Worm (Caenorhabditis elegans) whole organism, L1 larva: Measurements from ENCODE around the gene acr-8.

ENCODE experiments used
- C04F5.9 ChIP-seq: sonication (generic microtip); optimal IDR thresholded peaks from 2 replicates; lab custom pipeline; 2016; ENCODE audit warnings: missing genetic modification characterization, missing compliant biosample characterization
- blmp-1 ChIP-seq: fragments of 150-350 bp; optimal IDR thresholded peaks from 2 replicates; lab custom pipeline; 2014; ENCODE audit warnings: missing biosample characterization, missing genetic modification characterization
- ceh-82 ChIP-seq, 3 experiments: fragments of 150-350 bp in 1 of 3; sonication (generic microtip) in 2 of 3; optimal IDR thresholded peaks; 2 replicates each; lab custom pipeline; 2014 to 2017; ENCODE audit warnings: missing biosample characterization in 3 of 3, missing genetic modification characterization in 3 of 3
- efl-1 ChIP-seq, 4 experiments: fragments of 150-350 bp; optimal IDR thresholded peaks in 3 of 4; peaks in 1 of 4; 1 replicate in 1 of 4; 2 replicates in 3 of 4; lab custom pipeline; 2014; ENCODE audit warnings: missing biosample characterization in 2 of 4, missing genetic modification characterization in 2 of 4, missing genetic modification reagents in 2 of 4
- efl-3 ChIP-seq: fragments of 200-800 bp; sonication (Bioruptor generic); optimal IDR thresholded peaks from 2 replicates; lab custom pipeline; 2018; ENCODE audit warnings: mild to moderate bottlenecking, missing genetic modification characterization, missing compliant biosample characterization
- egl-27 ChIP-seq, 2 experiments: fragments of 150-350 bp in 1 of 2; sonication (generic microtip); optimal IDR thresholded peaks; 3 replicates each; lab custom pipeline; 2017 to 2018; ENCODE audit warnings: missing biosample characterization in 2 of 2, missing genetic modification characterization in 2 of 2, missing genetic modification reagents in 2 of 2
- elt-2 ChIP-seq: sonication (generic microtip); optimal IDR thresholded peaks from 2 replicates; lab custom pipeline; 2016; ENCODE audit warnings: missing genetic modification characterization, mild to moderate bottlenecking, inconsistent platforms, missing compliant biosample characterization, missing genetic modification reagents
- elt-3 ChIP-seq, 6 experiments: fragments of 150-350 bp in 1 of 6; sonication (generic microtip); optimal IDR thresholded peaks; 2 replicates each; lab custom pipeline; 2017 to 2018; ENCODE audit warnings: missing biosample characterization in 6 of 6, missing genetic modification characterization in 6 of 6, inconsistent platforms in 1 of 6
- ets-5 ChIP-seq: fragments of 200-800 bp; sonication (Bioruptor generic); IDR thresholded peaks from 2 replicates; pipeline ENCODE4 v1.3.6; 2022; ENCODE audit warnings: missing genetic modification characterization, missing compliant biosample characterization
- fkh-10 ChIP-seq: sonication (generic microtip); optimal IDR thresholded peaks from 2 replicates; lab custom pipeline; 2017; ENCODE audit warnings: missing biosample characterization, missing genetic modification reagents, missing genetic modification characterization
- fos-1 ChIP-seq: fragments of 150-350 bp; optimal IDR thresholded peaks from 2 replicates; lab custom pipeline; 2014; ENCODE audit warnings: missing biosample characterization, missing genetic modification characterization
- hlh-17 ChIP-seq: fragments of 200-800 bp; sonication (Bioruptor generic); optimal IDR thresholded peaks from 2 replicates; lab custom pipeline; 2018; ENCODE audit warnings: missing genetic modification characterization, mild to moderate bottlenecking, missing compliant biosample characterization, moderate library complexity, borderline replicate concordance
- irx-1 ChIP-seq: sonication (generic microtip); optimal IDR thresholded peaks from 2 replicates; lab custom pipeline; 2016; ENCODE audit warnings: missing genetic modification characterization, missing compliant biosample characterization
- lin-14 ChIP-seq: fragments of 200-800 bp; sonication (Bioruptor generic); optimal IDR thresholded peaks from 2 replicates; lab custom pipeline; 2018; ENCODE audit warnings: mild to moderate bottlenecking, missing genetic modification characterization, moderate library complexity, missing compliant biosample characterization
- lir-3 ChIP-seq: sonication (generic microtip); optimal IDR thresholded peaks from 2 replicates; lab custom pipeline; 2016; ENCODE audit warnings: mild to moderate bottlenecking, missing genetic modification characterization, moderate library complexity, missing compliant biosample characterization; ENCODE audit not compliant: poor library complexity
- mdl-1 ChIP-seq, 2 experiments: fragments of 150-350 bp; optimal IDR thresholded peaks; 2 replicates each; lab custom pipeline; 2014 to 2017; ENCODE audit warnings: missing biosample characterization in 2 of 2, missing genetic modification characterization in 2 of 2, inconsistent platforms in 1 of 2
- mep-1 ChIP-seq: fragments of 150-350 bp; optimal IDR thresholded peaks from 2 replicates; lab custom pipeline; 2014; ENCODE audit warnings: missing biosample characterization, missing genetic modification characterization
- nhr-11 ChIP-seq: fragments of 150-350 bp; optimal IDR thresholded peaks from 2 replicates; lab custom pipeline; 2014; ENCODE audit warnings: missing biosample characterization, missing genetic modification characterization
- nhr-19 ChIP-seq: fragments of 200-800 bp; sonication (Bioruptor generic); conservative IDR thresholded peaks from 2 replicates; pipeline ENCODE4 v1.3.6; 2022; ENCODE audit warnings: missing genetic modification characterization, missing compliant biosample characterization
- nhr-20 ChIP-seq: sonication (generic microtip); optimal IDR thresholded peaks from 2 replicates; lab custom pipeline; 2016; ENCODE audit warnings: mild to moderate bottlenecking, missing genetic modification characterization, missing compliant biosample characterization
- nhr-71 ChIP-seq: sonication (generic microtip); optimal IDR thresholded peaks from 2 replicates; lab custom pipeline; 2016; ENCODE audit warnings: mild to moderate bottlenecking, missing genetic modification characterization, moderate library complexity, missing compliant biosample characterization
- nhr-76 ChIP-seq: sonication (generic microtip); optimal IDR thresholded peaks from 2 replicates; lab custom pipeline; 2017; ENCODE audit warnings: missing biosample characterization, missing genetic modification characterization
- nhr-85 ChIP-seq: sonication (generic microtip); peaks from one replicate; lab custom pipeline; 2016; ENCODE audit warnings: missing genetic modification characterization, inconsistent platforms, missing compliant biosample characterization
- nhr-90 ChIP-seq: sonication (generic microtip); optimal IDR thresholded peaks from 2 replicates; lab custom pipeline; 2016; ENCODE audit warnings: mild to moderate bottlenecking, missing genetic modification characterization, missing compliant biosample characterization; ENCODE audit not compliant: poor library complexity
- pag-3 ChIP-seq: sonication (generic microtip); optimal IDR thresholded peaks from 2 replicates; lab custom pipeline; 2017; ENCODE audit warnings: missing genetic modification characterization, mild to moderate bottlenecking, missing compliant biosample characterization, antibody characterized with exemption, borderline replicate concordance; ENCODE audit not compliant: insufficient read depth
- snpc-4 ChIP-seq: fragments of 150-350 bp; optimal IDR thresholded peaks from 2 replicates; lab custom pipeline; 2014; ENCODE audit warnings: missing biosample characterization, missing genetic modification characterization
- snu-23 ChIP-seq: sonication (generic microtip); optimal IDR thresholded peaks from 2 replicates; lab custom pipeline; 2016; ENCODE audit warnings: missing genetic modification characterization, missing compliant biosample characterization
- tbx-2 ChIP-seq: sonication (generic microtip); optimal IDR thresholded peaks from 2 replicates; lab custom pipeline; 2016; ENCODE audit warnings: missing genetic modification characterization, missing compliant biosample characterization
- tlp-1 ChIP-seq: fragments of 150-350 bp; optimal IDR thresholded peaks from 2 replicates; lab custom pipeline; 2014; ENCODE audit warnings: missing biosample characterization, missing genetic modification characterization
- unc-130 ChIP-seq: fragments of 150-350 bp; optimal IDR thresholded peaks from 2 replicates; lab custom pipeline; 2017; ENCODE audit warnings: missing biosample characterization, missing genetic modification characterization, inconsistent platforms
- unc-86 ChIP-seq: sonication (generic microtip); optimal IDR thresholded peaks from 2 replicates; lab custom pipeline; 2016; ENCODE audit warnings: missing genetic modification characterization, missing compliant biosample characterization
- zip-4 ChIP-seq: fragments of 200-800 bp; sonication (Bioruptor generic); optimal IDR thresholded peaks from 2 replicates; lab custom pipeline; 2018; ENCODE audit warnings: mild to moderate bottlenecking, missing genetic modification characterization, moderate library complexity, missing compliant biosample characterization

The acr-8 gene

DNA sequence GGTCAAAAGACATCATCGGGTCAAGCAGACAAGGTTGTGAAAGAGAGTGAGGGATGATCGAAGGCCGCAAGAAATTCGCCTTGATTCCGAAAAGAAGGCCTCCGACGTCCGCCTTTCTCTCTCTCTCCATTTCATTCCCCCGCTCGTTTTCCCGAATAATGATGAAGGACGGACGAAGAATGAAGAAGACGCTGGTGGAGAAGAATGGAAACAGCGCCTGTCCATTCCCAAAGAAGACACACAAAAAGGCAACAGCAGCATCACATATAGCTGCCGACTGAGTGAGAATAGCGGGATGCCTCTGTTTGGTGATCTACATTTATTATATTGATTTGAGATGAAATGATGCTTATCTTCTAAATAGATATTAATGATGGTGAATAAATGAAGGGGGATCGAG, 16.7 kb downstream of the acr-8 start:
- TF ChIP-seq nhr-19 (no peak), mep-1 (tag; lab: Kevin White, UChicago) (peak; percentile 45), tbx-2 (tag; lab: Kevin White, UChicago) (no peak), elt-3 (tag; optimal IDR thresholded peaks at IDR 0.05; lab: Kevin White, UChicago) (peak in 1 of 6 experiments; percentile 35), fos-1 (tag; lab: Kevin White, UChicago) (no peak), nhr-85 (peak; percentile 35), snu-23 (GFP tag; lab: Kevin White, UChicago) (peak; percentile 24), lin-14 (peak; percentile 66), blmp-1 (tag; lab: Kevin White, UChicago) (peak; percentile 93), irx-1 (tag; lab: Kevin White, UChicago) (no peak), nhr-76 (tag; lab: Kevin White, UChicago) (no peak)

DNA sequence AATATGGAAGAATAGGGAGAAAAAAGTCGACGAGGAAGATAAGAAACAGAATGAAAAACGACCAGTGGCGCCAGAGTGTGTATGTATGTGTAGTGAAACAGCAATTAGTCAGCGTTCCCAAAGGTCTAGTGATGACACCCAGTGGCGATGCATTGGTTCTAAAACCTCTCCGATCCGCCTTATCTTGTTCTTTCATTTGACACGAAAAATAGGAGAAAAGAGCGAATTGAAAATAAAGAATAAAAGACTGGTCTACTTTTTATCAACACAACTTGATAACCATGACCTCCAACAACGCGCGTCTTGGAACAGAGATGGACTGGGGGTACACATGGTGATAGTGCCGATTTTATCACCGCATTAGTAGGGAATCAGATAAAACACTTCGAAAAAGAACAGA, 18.3 kb downstream of the acr-8 start:
- TF ChIP-seq hlh-17 (GFP tag; lab: Kevin White, UChicago) (no peak), ceh-82 (tag; optimal IDR thresholded peaks at IDR 0.05; lab: Kevin White, UChicago) (no peak), lin-14 (peak; percentile 60), C04F5.9 (no peak), nhr-90 (tag; lab: Kevin White, UChicago) (peak; percentile 10), nhr-20 (tag; lab: Kevin White, UChicago) (peak; percentile 18), ets-5 (GFP tag; lab: Robert Waterston, UW) (no peak), blmp-1 (tag; lab: Kevin White, UChicago) (peak; percentile 85), elt-3 (tag; optimal IDR thresholded peaks at IDR 0.05; lab: Kevin White, UChicago) (peak in 4 of 6 experiments; percentile 32 to 90 (median 71)), efl-3 (GFP tag; lab: Kevin White, UChicago) (no peak), lir-3 (tag; lab: Kevin White, UChicago) (no peak), nhr-71 (tag; lab: Kevin White, UChicago) (no peak), unc-86 (tag; lab: Kevin White, UChicago) (no peak), mdl-1 (tag; optimal IDR thresholded peaks at IDR 0.05; lab: Kevin White, UChicago) (no peak), elt-2 (peak; percentile 82), egl-27 (tag; optimal IDR thresholded peaks at IDR 0.05; lab: Kevin White, UChicago) (no peak), unc-130 (tag; lab: Kevin White, UChicago) (peak; percentile 11), tlp-1 (tag; lab: Kevin White, UChicago) (no peak), pag-3 (tag; lab: Kevin White, UChicago) (no peak), nhr-11 (tag; lab: Kevin White, UChicago) (no peak), snpc-4 (tag; lab: Kevin White, UChicago) (no peak), zip-4 (GFP tag; lab: Kevin White, UChicago) (no peak)
- TF ChIP-seq, all 84 proteins: peak for 7

DNA sequence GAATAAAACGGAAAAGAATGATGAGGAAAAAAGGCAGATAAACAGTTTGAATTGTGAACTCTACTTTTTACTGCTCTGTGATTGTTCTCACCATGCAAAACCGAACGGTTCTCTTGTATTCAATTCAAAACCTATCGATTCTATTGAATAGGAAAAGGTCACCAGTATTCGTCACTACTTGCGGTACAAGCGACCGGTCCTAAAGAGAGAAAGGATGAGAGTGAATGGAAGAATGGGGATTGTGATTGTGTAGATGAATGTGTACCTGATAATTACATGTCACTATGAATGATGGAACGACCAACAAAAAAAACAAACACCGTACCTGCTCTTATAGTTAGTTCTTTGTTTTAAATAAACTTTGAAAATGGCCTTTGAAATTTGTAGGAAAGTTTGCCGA, 20.3 kb downstream of the acr-8 start:
- TF ChIP-seq snu-23 (GFP tag; lab: Kevin White, UChicago) (no peak), blmp-1 (tag; lab: Kevin White, UChicago) (peak; percentile 91), efl-1 (optimal IDR thresholded peaks at IDR 0.05; lab: Kevin White, UChicago) (no peak), efl-1 (GFP tag; optimal IDR thresholded peaks at IDR 0.05 in 1 of 2; lab: Kevin White, UChicago) (peak in 1 of 2 experiments; percentile 43)
- TF ChIP-seq, all 84 proteins: peak for 2

DNA sequence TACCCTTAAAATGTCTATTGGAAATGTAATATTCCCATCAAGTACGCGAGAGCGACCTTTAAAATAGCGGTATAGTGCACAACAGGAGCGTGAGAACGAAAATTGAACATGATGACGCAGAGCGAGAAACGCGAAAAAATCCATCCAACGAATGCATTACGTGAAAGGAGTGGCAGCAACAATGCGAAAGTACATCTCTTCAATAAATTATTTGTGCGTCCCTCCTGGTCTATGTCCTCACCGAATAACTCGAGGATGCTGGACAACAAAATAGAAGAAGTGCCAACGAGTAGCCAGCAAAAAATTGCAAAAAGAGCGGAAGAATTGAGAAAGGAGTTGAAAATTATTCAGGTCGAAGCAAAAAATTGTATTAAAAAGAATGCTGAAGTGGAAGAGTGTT, 21.3 kb downstream of the acr-8 start:
- TF ChIP-seq elt-2 (no peak), nhr-85 (peak; percentile 52), blmp-1 (tag; lab: Kevin White, UChicago) (peak; percentile 35), fkh-10 (GFP tag; lab: Kevin White, UChicago) (peak; percentile 9), unc-86 (tag; lab: Kevin White, UChicago) (peak; percentile 30), lin-14 (peak; percentile 57)
